Fruit fly (Drosophila melanogaster): Measurements from ENCODE around the gene MED14.

DNA sequence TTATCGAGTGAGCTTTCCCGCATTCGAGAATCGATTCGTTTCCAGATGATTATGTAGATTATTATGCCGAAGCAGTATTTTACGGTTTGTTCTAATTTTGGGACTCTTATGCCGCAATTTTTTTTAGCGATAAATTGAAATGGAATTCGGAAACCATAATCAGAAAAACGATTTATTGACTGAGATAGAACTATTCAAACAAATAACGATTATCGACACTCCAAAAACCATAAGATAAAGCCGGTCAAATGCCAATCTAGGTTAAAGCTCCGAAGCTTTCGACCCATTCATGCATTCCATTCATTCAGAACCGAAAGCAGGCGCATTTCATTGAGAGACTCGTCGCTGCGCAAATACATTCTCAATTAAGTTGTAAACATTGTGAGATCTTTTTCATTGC lies 54.5 kb downstream of the MED14 start:
- TF ChIP-seq psq (optimal IDR thresholded peaks at IDR 0.05), result no peak
- no peak for TF ChIP-seq pan (optimal IDR thresholded peaks at IDR 0.05)
- TF ChIP-seq Dll (optimal IDR thresholded peaks at IDR 0.05), result no peak
